Fruit fly (Drosophila melanogaster) whole organism, embryonic: ENCODE results near the gene Gcna.

Source experiments
- Atf6 ChIP-seq: fragments of 200-800 bp; sonication (Bioruptor generic); IDR thresholded peaks from 2 replicates; pipeline ENCODE4 v1.3.6; 2022; ENCODE audit warnings: missing biosample characterization, missing genetic modification characterization
- B-H2 ChIP-seq: fragments of 200-800 bp; sonication (Bioruptor generic); optimal IDR thresholded peaks from 2 replicates; lab custom pipeline; 2018; ENCODE audit warnings: missing biosample characterization, mild to moderate bottlenecking, missing genetic modification characterization
- Bgb ChIP-seq: fragments of 200-800 bp; sonication (Bioruptor generic); IDR thresholded peaks from 2 replicates; pipeline ENCODE4 v1.3.6; 2022; ENCODE audit warnings: missing biosample characterization, missing genetic modification characterization; ENCODE audit not compliant: partially characterized antibody
- CG1024 ChIP-seq: fragments of 200-800 bp; sonication (Bioruptor generic); IDR thresholded peaks from 2 replicates; pipeline ENCODE4 v1.3.6; 2022; ENCODE audit warnings: missing biosample characterization, missing genetic modification characterization
- CG10274 ChIP-seq: fragments of 200-800 bp; sonication (Bioruptor generic); optimal IDR thresholded peaks from 3 replicates; lab custom pipeline; 2017; ENCODE audit warnings: missing biosample characterization, mild to moderate bottlenecking, missing genetic modification characterization
- CG10462 ChIP-seq: fragments of 200-800 bp; sonication (Bioruptor generic); optimal IDR thresholded peaks from 2 replicates; lab custom pipeline; 2016; ENCODE audit warnings: missing biosample characterization, missing genetic modification characterization
- CG10543 ChIP-seq: fragments of 200-800 bp; sonication (Bioruptor generic); optimal IDR thresholded peaks from 3 replicates; lab custom pipeline; 2017; ENCODE audit warnings: missing biosample characterization, mild to moderate bottlenecking, missing genetic modification characterization, moderate library complexity
- CG12155 ChIP-seq: fragments of 200-800 bp; sonication (Bioruptor generic); optimal IDR thresholded peaks from 3 replicates; lab custom pipeline; 2016; ENCODE audit warnings: missing biosample characterization, missing genetic modification characterization
- CG13123 ChIP-seq: fragments of 200-800 bp; sonication (Bioruptor generic); optimal IDR thresholded peaks from 2 replicates; lab custom pipeline; 2016; ENCODE audit warnings: missing biosample characterization, missing genetic modification characterization
- CG14050 ChIP-seq: fragments of 200-800 bp; sonication (Bioruptor generic); IDR thresholded peaks from 3 replicates; pipeline ENCODE4 v1.3.6; 2022; ENCODE audit warnings: missing biosample characterization, missing genetic modification characterization
- CG1647 ChIP-seq: fragments of 200-800 bp; sonication (Bioruptor generic); optimal IDR thresholded peaks from 3 replicates; lab custom pipeline; 2016; ENCODE audit warnings: missing biosample characterization, missing genetic modification characterization
- CG16815 ChIP-seq: fragments of 200-800 bp; sonication (Bioruptor generic); optimal IDR thresholded peaks from 3 replicates; lab custom pipeline; 2017; ENCODE audit warnings: missing biosample characterization, mild to moderate bottlenecking, missing genetic modification characterization
- CG1792 ChIP-seq: fragments of 200-800 bp; sonication (Bioruptor generic); optimal IDR thresholded peaks from 2 replicates; lab custom pipeline; 2016; ENCODE audit warnings: missing biosample characterization, missing genetic modification characterization
- CG2116 ChIP-seq: fragments of 200-800 bp; sonication (Bioruptor generic); optimal IDR thresholded peaks from 3 replicates; lab custom pipeline; 2018; ENCODE audit warnings: missing biosample characterization, mild to moderate bottlenecking, missing genetic modification characterization
- CG2129 ChIP-seq: fragments of 200-800 bp; sonication (Bioruptor generic); IDR thresholded peaks from 2 replicates; pipeline ENCODE4 v1.3.6; 2022; ENCODE audit warnings: missing biosample characterization, missing genetic modification characterization; ENCODE audit not compliant: partially characterized antibody
- CG2199 ChIP-seq: fragments of 200-800 bp; sonication (Bioruptor generic); IDR thresholded peaks from 3 replicates; pipeline ENCODE4 v1.3.6; 2022; ENCODE audit warnings: missing biosample characterization, missing genetic modification characterization
- CG2678 ChIP-seq: fragments of 200-800 bp; sonication (Bioruptor generic); optimal IDR thresholded peaks from 3 replicates; lab custom pipeline; 2019; ENCODE audit warnings: missing biosample characterization, mild to moderate bottlenecking, missing genetic modification characterization, moderate library complexity
- CG6683 ChIP-seq: fragments of 200-800 bp; sonication (Bioruptor generic); optimal IDR thresholded peaks from 2 replicates; lab custom pipeline; 2017; ENCODE audit warnings: missing biosample characterization, mild to moderate bottlenecking, missing genetic modification characterization, missing genetic modification reagents
- CG8281 ChIP-seq: fragments of 200-800 bp; sonication (Bioruptor generic); optimal IDR thresholded peaks from 2 replicates; lab custom pipeline; 2018; ENCODE audit warnings: missing biosample characterization, mild to moderate bottlenecking, missing genetic modification characterization, moderate library complexity
- CG9932 ChIP-seq: fragments of 200-800 bp; sonication (Bioruptor generic); IDR thresholded peaks from 2 replicates; pipeline ENCODE4 v1.3.6; 2022; ENCODE audit warnings: missing biosample characterization, missing genetic modification characterization
- D19B ChIP-seq: fragments of 200-800 bp; sonication (Bioruptor generic); optimal IDR thresholded peaks from 2 replicates; lab custom pipeline; 2017; ENCODE audit warnings: missing biosample characterization, mild to moderate bottlenecking, missing genetic modification characterization
- Dip2 ChIP-seq: fragments of 200-800 bp; sonication (Bioruptor generic); IDR thresholded peaks from 2 replicates; pipeline ENCODE4 v1.3.6; 2022; ENCODE audit warnings: missing biosample characterization, missing genetic modification characterization
- Dip3 ChIP-seq: fragments of 200-800 bp; sonication (Bioruptor generic); optimal IDR thresholded peaks from 3 replicates; lab custom pipeline; 2016; ENCODE audit warnings: missing biosample characterization, missing genetic modification characterization
- Fer1 ChIP-seq: fragments of 200-800 bp; sonication (Bioruptor generic); optimal IDR thresholded peaks from 2 replicates; lab custom pipeline; 2017; ENCODE audit warnings: missing biosample characterization, mild to moderate bottlenecking, missing genetic modification characterization
- Gug ChIP-seq: fragments of 200-800 bp; sonication (Bioruptor generic); IDR thresholded peaks from 4 replicates; pipeline ENCODE4 v1.3.6; 2022; ENCODE audit warnings: missing biosample characterization, missing genetic modification characterization
- HmgD ChIP-seq: fragments of 200-800 bp; sonication (Bioruptor generic); optimal IDR thresholded peaks from 3 replicates; lab custom pipeline; 2016; ENCODE audit warnings: missing biosample characterization, missing genetic modification characterization
- Hr78 ChIP-seq, 2 experiments: fragments of 200-800 bp in 1 of 2; fragments of >200 bp in 1 of 2; sonication (Bioruptor generic) in 1 of 2; optimal IDR thresholded peaks; 2 replicates each; lab custom pipeline; 2017 to 2019; ENCODE audit warnings: missing biosample characterization in 2 of 2, missing genetic modification characterization in 2 of 2, mild to moderate bottlenecking in 1 of 2, moderate library complexity in 1 of 2
- Med ChIP-seq: fragments of 200-800 bp; sonication (Bioruptor generic); peaks from one replicate; lab custom pipeline; 2016; ENCODE audit warnings: missing biosample characterization, missing genetic modification characterization, mild to moderate bottlenecking, inconsistent platforms, moderate library complexity
- PHDP ChIP-seq: fragments of 200-800 bp; sonication (Bioruptor generic); optimal IDR thresholded peaks from 3 replicates; lab custom pipeline; 2018; ENCODE audit warnings: missing biosample characterization, mild to moderate bottlenecking, missing genetic modification characterization, moderate library complexity
- Tbp ChIP-seq: fragments of >200 bp; optimal IDR thresholded peaks from 2 replicates; lab custom pipeline; 2018; ENCODE audit warnings: missing biosample characterization, missing genetic modification characterization
- al ChIP-seq: fragments of 200-800 bp; sonication (Bioruptor generic); IDR thresholded peaks from 2 replicates; pipeline ENCODE4 v1.3.6; 2022; ENCODE audit warnings: missing biosample characterization, missing genetic modification characterization
- az2 ChIP-seq: fragments of 200-800 bp; sonication (Bioruptor generic); optimal IDR thresholded peaks from 3 replicates; lab custom pipeline; 2016; ENCODE audit warnings: missing biosample characterization, missing genetic modification characterization
- bcd ChIP-seq: fragments of 200-800 bp; sonication (Bioruptor generic); optimal IDR thresholded peaks from 2 replicates; lab custom pipeline; 2017; ENCODE audit warnings: missing biosample characterization, mild to moderate bottlenecking, missing genetic modification characterization
- dmrt11E ChIP-seq: fragments of 200-800 bp; sonication (Bioruptor generic); optimal IDR thresholded peaks from 3 replicates; lab custom pipeline; 2018; ENCODE audit warnings: missing biosample characterization, mild to moderate bottlenecking, missing genetic modification characterization, moderate library complexity
- en ChIP-seq: fragments of 200-800 bp; sonication (Bioruptor generic); optimal IDR thresholded peaks from 2 replicates; lab custom pipeline; 2016; ENCODE audit warnings: missing biosample characterization, missing genetic modification characterization
- exex ChIP-seq: fragments of 200-800 bp; sonication (Bioruptor generic); optimal IDR thresholded peaks from 4 replicates; lab custom pipeline; 2018; ENCODE audit warnings: missing biosample characterization, mild to moderate bottlenecking, missing genetic modification characterization, moderate library complexity
- fru ChIP-seq: fragments of >200 bp; optimal IDR thresholded peaks from 2 replicates; lab custom pipeline; 2017
- gcm ChIP-seq: fragments of 200-800 bp; sonication (Bioruptor generic); optimal IDR thresholded peaks from 2 replicates; lab custom pipeline; 2019; ENCODE audit warnings: missing biosample characterization, mild to moderate bottlenecking, missing genetic modification characterization, moderate library complexity
- gem ChIP-seq: fragments of 200-800 bp; sonication (Bioruptor generic); optimal IDR thresholded peaks from 2 replicates; lab custom pipeline; 2019; ENCODE audit warnings: missing biosample characterization, mild to moderate bottlenecking, missing genetic modification characterization, moderate library complexity
- gro ChIP-seq: fragments of 200-800 bp; sonication (Bioruptor generic); optimal IDR thresholded peaks from 2 replicates; lab custom pipeline; 2016; ENCODE audit warnings: missing biosample characterization, missing genetic modification characterization
- jumu ChIP-seq: fragments of 200-800 bp; sonication (Bioruptor generic); optimal IDR thresholded peaks from 3 replicates; lab custom pipeline; 2016; ENCODE audit warnings: missing biosample characterization, missing genetic modification characterization
- otp ChIP-seq: fragments of 200-800 bp; sonication (Bioruptor generic); IDR thresholded peaks from 3 replicates; pipeline ENCODE4, ENCODE4 v1.3.6; 2022; ENCODE audit warnings: missing biosample characterization, missing genetic modification characterization
- rib ChIP-seq: fragments of 200-800 bp; sonication (Bioruptor generic); IDR thresholded peaks from 2 replicates; pipeline ENCODE4 v1.3.6; 2022; ENCODE audit warnings: missing biosample characterization, missing genetic modification characterization
- row ChIP-seq: fragments of 200-800 bp; sonication (Bioruptor generic); IDR thresholded peaks from 3 replicates; pipeline ENCODE4 v1.3.6; 2022; ENCODE audit warnings: missing biosample characterization, missing genetic modification characterization
- sqz ChIP-seq: fragments of 200-800 bp; sonication (Bioruptor generic); optimal IDR thresholded peaks from 3 replicates; lab custom pipeline; 2018; ENCODE audit warnings: missing biosample characterization, mild to moderate bottlenecking, missing genetic modification characterization
- sug ChIP-seq: fragments of 200-800 bp; optimal IDR thresholded peaks from 2 replicates; lab custom pipeline; 2019; ENCODE audit warnings: missing biosample characterization, mild to moderate bottlenecking, missing genetic modification characterization, moderate library complexity
- tx ChIP-seq: fragments of 200-800 bp; sonication (Bioruptor generic); optimal IDR thresholded peaks from 2 replicates; lab custom pipeline; 2016; ENCODE audit warnings: missing biosample characterization, missing genetic modification characterization
- unc-4 ChIP-seq: fragments of 200-800 bp; sonication (Bioruptor generic); IDR thresholded peaks from 2 replicates; pipeline ENCODE4 v1.3.6; 2022; ENCODE audit warnings: missing biosample characterization, missing genetic modification characterization; ENCODE audit not compliant: partially characterized antibody
- zen2 ChIP-seq: fragments of 200-800 bp; sonication (Bioruptor generic); IDR thresholded peaks from 3 replicates; pipeline ENCODE4 v1.3.6; 2022; ENCODE audit warnings: missing biosample characterization, missing genetic modification characterization; ENCODE audit not compliant: partially characterized antibody
- zfh1 ChIP-seq: fragments of 200-800 bp; sonication (Bioruptor generic); IDR thresholded peaks from 3 replicates; pipeline ENCODE4 v1.3.6; 2022; ENCODE audit warnings: missing biosample characterization, missing genetic modification characterization

Gene Gcna

DNA sequence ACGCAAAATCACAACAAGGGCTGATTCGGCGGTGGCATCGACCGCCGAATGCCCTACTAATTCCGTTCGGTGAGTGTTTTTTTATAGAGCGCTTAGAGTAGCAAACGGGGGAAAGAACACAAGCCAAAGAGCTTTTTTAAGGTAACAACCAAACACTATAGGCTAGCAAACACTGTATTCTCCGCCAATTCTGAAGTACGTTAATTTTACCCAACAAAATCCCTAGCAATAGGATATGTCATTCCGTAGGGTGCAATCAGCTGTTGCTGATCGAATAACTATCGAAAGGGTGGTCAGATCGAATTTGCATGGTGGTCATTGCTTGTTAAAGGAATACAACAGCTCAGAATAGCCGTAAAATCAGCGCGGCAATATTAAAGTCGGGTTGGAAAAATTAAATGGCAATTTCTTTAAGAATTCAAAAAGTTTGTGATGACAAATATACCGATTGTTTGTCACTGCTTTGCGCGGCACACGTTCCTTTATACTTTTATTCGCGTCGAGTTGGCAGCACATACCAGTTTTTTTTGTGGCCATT lies 42.2 kb upstream of the Gcna start, which contains the start of gene mip130 (continued):
- TF ChIP-seq CG13123 (GFP tag; lab: Kevin White, UChicago) (no peak), CG2129 (GFP tag; lab: Robert Waterston, UW) (peak; percentile 48; the same call in 1 of the 2 replicates), row (GFP tag; lab: Robert Waterston, UW) (peak; percentile 92), sug (peak; percentile 49), sqz (peak; percentile 88), rib (peak; percentile 36; the same call in 1 of the 2 replicates), CG1792 (GFP tag; lab: Kevin White, UChicago) (no peak), Atf6 (GFP tag; lab: Robert Waterston, UW) (peak; percentile 66), CG1647 (peak; percentile 5), Tbp (GFP tag; lab: Kevin White, UChicago) (no peak), zfh1 (GFP tag; lab: Robert Waterston, UW) (0 out of 3 replicates have a peak, but pooled peaks have one; percentile 37), CG10543 (GFP tag; lab: Kevin White, UChicago) (peak; percentile 60), gcm (peak; percentile 22), CG14050 (GFP tag; lab: Robert Waterston, UW) (0 out of 3 replicates have a peak, but pooled peaks have one; percentile 27), tx (no peak), CG9932 (GFP tag; lab: Robert Waterston, UW) (peak; percentile 72), CG10274 (GFP tag; lab: Kevin White, UChicago) (peak; percentile 99), Hr78 (GFP tag; optimal IDR thresholded peaks at IDR 0.05; lab: Kevin White, UChicago) (no peak), unc-4 (peak; percentile 74), Dip2 (GFP tag; lab: Robert Waterston, UW) (no peak), PHDP (tag; lab: Kevin White, UChicago) (peak; percentile 41), Bgb (peak; percentile 68), en (no peak), CG2116 (peak; percentile 47), CG16815 (no peak), CG2678 (peak; percentile 62), bcd (peak; percentile 50), jumu (peak; percentile 61), B-H2 (peak; percentile 0), CG6683 (GFP tag; lab: Kevin White, UChicago) (no peak), gro (GFP tag; lab: Kevin White, UChicago) (no peak), Med (GFP tag; lab: Kevin White, UChicago) (peak; percentile 85), Dip3 (GFP tag; lab: Kevin White, UChicago) (peak; percentile 66), Fer1 (GFP tag; lab: Kevin White, UChicago) (peak; percentile 63), exex (tag; lab: Kevin White, UChicago) (no peak), D19B (GFP tag; lab: Kevin White, UChicago) (peak; percentile 57), CG1024 (GFP tag; lab: Robert Waterston, UW) (0 out of 2 replicates have a peak, but pooled peaks have one; percentile 36), gem (tag; lab: Kevin White, UChicago) (no peak), fru (lab: Kevin White, UChicago) (no peak), otp (no peak), CG10462 (GFP tag; lab: Kevin White, UChicago) (no peak), al (0 out of 2 replicates have a peak, but pooled peaks have one; percentile 34), zen2 (peak; percentile 61; the same call in 1 of the 3 replicates), dmrt11E (tag; lab: Kevin White, UChicago) (peak; percentile 34), az2 (GFP tag; lab: Kevin White, UChicago) (no peak), CG12155 (GFP tag; lab: Kevin White, UChicago) (peak; percentile 38), Gug (GFP tag; lab: Robert Waterston, UW) (no peak), CG2199 (no peak), CG8281 (tag; lab: Kevin White, UChicago) (no peak), HmgD (GFP tag; lab: Kevin White, UChicago) (no peak)
